Worm (Caenorhabditis elegans): Measurements from ENCODE around the gene ZC155.4.

Gene ZC155.4

ce11 chrIII:5230415-5230814 is 15.1 kb upstream of the ZC155.4 start, which contains the start of gene prmt-5 (continued):
- peak; percentile 47 for TF ChIP-seq Y5F2A.4 (GFP tag; optimal IDR thresholded peaks at IDR 0.05)
- peak; percentile 76 for TF ChIP-seq Y105C5A.15 (GFP tag; IDR thresholded peaks at IDR 0.05)
- TF ChIP-seq lin-38 (GFP tag; IDR thresholded peaks at IDR 0.05) = peak; percentile 79
- peak; percentile 65; the same call in 1 of the 2 replicates for TF ChIP-seq nhr-42 (GFP tag; IDR thresholded peaks at IDR 0.05)
- peak; percentile 45 for TF ChIP-seq spr-1 (tag; optimal IDR thresholded peaks at IDR 0.05)
- TF ChIP-seq nhr-76 (tag; optimal IDR thresholded peaks at IDR 0.05) = no peak
- TF ChIP-seq madf-9 (GFP tag; conservative IDR thresholded peaks at IDR 0.05) = 0 out of 2 replicates have a peak, but pooled peaks have one; percentile 6
- TF ChIP-seq nhr-102 (tag; optimal IDR thresholded peaks at IDR 0.05) = peak; percentile 74
- TF ChIP-seq arid-1 (GFP tag; conservative IDR thresholded peaks at IDR 0.05) = peak; percentile 85
- peak; percentile 59 for TF ChIP-seq spr-3 (GFP tag; optimal IDR thresholded peaks at IDR 0.05)
- peak; percentile 72; the same call in 1 of the 2 replicates for TF ChIP-seq egl-43 (GFP tag; IDR thresholded peaks at IDR 0.05)
- TF ChIP-seq lim-7 (GFP tag; IDR thresholded peaks at IDR 0.05) = 0 out of 2 replicates have a peak, but pooled peaks have one; percentile 60
- no peak for TF ChIP-seq nhr-25 (tag; optimal IDR thresholded peaks at IDR 0.05; ENCODE audit: borderline replicate concordance, insufficient read depth)
- TF ChIP-seq lin-13 (GFP tag; optimal IDR thresholded peaks at IDR 0.05) = no peak
- TF ChIP-seq duxl-1 (tag; optimal IDR thresholded peaks at IDR 0.05; ENCODE audit: poor library complexity) = peak; percentile 74
- TF ChIP-seq pha-4 (GFP tag; IDR thresholded peaks at IDR 0.05) = peak; percentile 81; the same call in 1 of the 2 replicates
- TF ChIP-seq pha-4 (tag; optimal IDR thresholded peaks at IDR 0.05) = no peak
- no peak for TF ChIP-seq nhr-237 (tag; optimal IDR thresholded peaks at IDR 0.05)
- TF ChIP-seq nhr-28 (tag; optimal IDR thresholded peaks at IDR 0.05) = peak; percentile 2
- TF ChIP-seq ctbp-1 (GFP tag; IDR thresholded peaks at IDR 0.05) = peak; percentile 45; the same call in 1 of the 2 replicates
- TF ChIP-seq madf-5 (GFP tag; IDR thresholded peaks at IDR 0.05) = 0 out of 4 replicates have a peak, but pooled peaks of 1 of the 2 experiments have one; percentile 4

- 0 out of 2 replicates have a peak, but pooled peaks have one; percentile 20 for TF ChIP-seq D1046.2 (GFP tag; IDR thresholded peaks at IDR 0.05)
- no peak for TF ChIP-seq zip-2 (tag; optimal IDR thresholded peaks at IDR 0.05)
- TF ChIP-seq aly-2 (tag; optimal IDR thresholded peaks at IDR 0.05) = peak; percentile 75
- TF ChIP-seq duxl-1 (tag; optimal IDR thresholded peaks at IDR 0.05; ENCODE audit: poor library complexity) = no peak
- TF ChIP-seq nhr-6 (tag; optimal IDR thresholded peaks at IDR 0.05) = no peak
- peak; percentile 82 for TF ChIP-seq aha-1 (tag)
Measured at ce11 chrIII:5229511-5230250, 14.4 kb upstream of the ZC155.4 start.

- TF ChIP-seq T20F7.1 (GFP tag; optimal IDR thresholded peaks at IDR 0.05) = no peak
- no peak for TF ChIP-seq lsy-2 (tag; optimal IDR thresholded peaks at IDR 0.05)
- no peak for TF ChIP-seq ceh-20 (GFP tag; IDR thresholded peaks at IDR 0.05)
- TF ChIP-seq R02D3.7 (tag; optimal IDR thresholded peaks at IDR 0.05) = no peak
- TF ChIP-seq ceh-62 (tag; optimal IDR thresholded peaks at IDR 0.05) = no peak
- no peak for TF ChIP-seq ceh-32 (tag; optimal IDR thresholded peaks at IDR 0.05; ENCODE audit: poor library complexity)
Measured at ce11 chrIII:5228839-5229238, 13.6 kb upstream of the ZC155.4 start.

ce11 chrIII:5227831-5228467 is 12.7 kb upstream of the ZC155.4 start, which contains the start of the genes C34E10.12, C34E10.10 and atp-2:
Gene C34E10.12 (minus strand): TSS chrIII:5227881.
Gene C34E10.10 (minus strand): TSS chrIII:5227884.
Gene atp-2 (plus strand): TSS chrIII:5228417.
- TF ChIP-seq ctbp-1 (GFP tag; IDR thresholded peaks at IDR 0.05) (no peak), lin-39 (tag; optimal IDR thresholded peaks at IDR 0.05) (no peak), nhr-11 (tag; optimal IDR thresholded peaks at IDR 0.05) (peak; percentile 91), lsy-2 (tag; optimal IDR thresholded peaks at IDR 0.05) (peak in 1 of 2 experiments; percentile 93), nhr-111 (GFP tag; optimal IDR thresholded peaks at IDR 0.05) (no peak), egl-43 (GFP tag; IDR thresholded peaks at IDR 0.05) (no peak), hif-1 (tag; optimal IDR thresholded peaks at IDR 0.05) (peak in 1 of 2 experiments; percentile 77), gei-8 (GFP tag; optimal IDR thresholded peaks at IDR 0.05) (no peak), T20F7.1 (GFP tag; optimal IDR thresholded peaks at IDR 0.05) (peak; percentile 76), zfp-3 (GFP tag; conservative IDR thresholded peaks at IDR 0.05) (0 out of 2 replicates have a peak, but pooled peaks have one; percentile 37), lin-1 (GFP tag; IDR thresholded peaks at IDR 0.05) (no peak), lir-3 (tag; optimal IDR thresholded peaks at IDR 0.05) (no peak), fos-1 (tag; optimal IDR thresholded peaks at IDR 0.05) (no peak), dve-1 (tag; optimal IDR thresholded peaks at IDR 0.05; ENCODE audit: insufficient read depth) (peak; percentile 92), aly-2 (tag; optimal IDR thresholded peaks at IDR 0.05) (no peak), nhr-42 (GFP tag; IDR thresholded peaks at IDR 0.05) (no peak), ceh-20 (GFP tag; IDR thresholded peaks at IDR 0.05) (peak; percentile 47; the same call in 1 of the 2 replicates), aha-1 (tag) (peak; percentile 96), nhr-10 (tag; optimal IDR thresholded peaks at IDR 0.05) (no peak), ceh-62 (tag; optimal IDR thresholded peaks at IDR 0.05) (no peak)
